Worm (Caenorhabditis elegans) whole organism, L4/young adult: Measurements from ENCODE around the gene C32H11.3.

Source experiments
- W03F9.2 ChIP-seq: fragments of 150-350 bp; optimal IDR thresholded peaks from 2 replicates; lab custom pipeline; 2014; ENCODE audit warnings: missing biosample characterization, missing genetic modification characterization
- dao-5 ChIP-seq: sonication (generic microtip); optimal IDR thresholded peaks from 2 replicates; lab custom pipeline; 2016; ENCODE audit warnings: missing genotype, missing genetic modification characterization, moderate library complexity, missing compliant biosample characterization
- him-1 ChIP-seq: sonication (generic microtip); optimal IDR thresholded peaks from 2 replicates; lab custom pipeline; 2016; ENCODE audit warnings: missing genotype, missing genetic modification reagents, missing genetic modification characterization, missing compliant biosample characterization

- TF ChIP-seq W03F9.2 (no peak), him-1 (no peak), dao-5 (tag; lab: Kevin White, UChicago) (no peak)
Measured at ce11 chrIV:12891080-12891479, 27.3 kb upstream of the C32H11.3 start.
